Fruit fly (Drosophila melanogaster): Measurements from ENCODE around the gene yellow-e2.

dm6 chr3R:13400902-13401721 lies 5.7 kb downstream of the yellow-e2 start:
- TF ChIP-seq CG5204 (GFP tag; optimal IDR thresholded peaks at IDR 0.05) = peak; percentile 55
- peak; percentile 64 for TF ChIP-seq Crg-1 (GFP tag; optimal IDR thresholded peaks at IDR 0.05)
- TF ChIP-seq CG12768 (GFP tag; optimal IDR thresholded peaks at IDR 0.05) = no peak
- no peak for TF ChIP-seq kay (GFP tag; ENCODE audit: borderline replicate concordance)
- peak; percentile 55 for TF ChIP-seq CG7045 (GFP tag; optimal IDR thresholded peaks at IDR 0.05)
- TF ChIP-seq pad (GFP tag; optimal IDR thresholded peaks at IDR 0.05) = peak; percentile 38
- TF ChIP-seq ovo (GFP tag; optimal IDR thresholded peaks at IDR 0.05) = peak; percentile 55
- peak; percentile 37 for TF ChIP-seq Hr96 (GFP tag; optimal IDR thresholded peaks at IDR 0.05)

All from whole organism, adult.